Fruit fly (Drosophila melanogaster) whole organism, embryonic: ENCODE data around the gene Sdic4.

ENCODE experiments used
- CG10209 ChIP-seq: fragments of 200-800 bp; sonication (Bioruptor generic); optimal IDR thresholded peaks from 3 replicates; lab custom pipeline; 2017; ENCODE audit warnings: missing biosample characterization, mild to moderate bottlenecking, missing genetic modification characterization, missing genetic modification reagents
- CG10979 ChIP-seq: fragments of 200-800 bp; sonication (Bioruptor generic); optimal IDR thresholded peaks from 2 replicates; lab custom pipeline; 2018; ENCODE audit warnings: missing biosample characterization, mild to moderate bottlenecking, missing genetic modification characterization, moderate library complexity
- CG12071 ChIP-seq: fragments of 200-800 bp; sonication (Bioruptor generic); optimal IDR thresholded peaks from 3 replicates; lab custom pipeline; 2018; ENCODE audit warnings: missing biosample characterization, mild to moderate bottlenecking, missing genetic modification characterization
- CG12659 ChIP-seq: fragments of 200-800 bp; sonication (Bioruptor generic); optimal IDR thresholded peaks from 3 replicates; lab custom pipeline; 2017; ENCODE audit warnings: mild to moderate bottlenecking, missing biosample characterization, missing genetic modification reagents, missing genetic modification characterization
- CG14710 ChIP-seq: fragments of 200-800 bp; sonication (Bioruptor generic); optimal IDR thresholded peaks from 3 replicates; lab custom pipeline; 2019; ENCODE audit warnings: missing biosample characterization, mild to moderate bottlenecking, missing genetic modification characterization, moderate library complexity
- CG2889 ChIP-seq: fragments of 200-800 bp; sonication (Bioruptor generic); IDR thresholded peaks from 3 replicates; pipeline ENCODE4 v1.3.6; 2022; ENCODE audit warnings: missing biosample characterization, missing genetic modification characterization
- CG30403 ChIP-seq: fragments of 200-800 bp; sonication (Bioruptor generic); optimal IDR thresholded peaks from 3 replicates; lab custom pipeline; 2016; ENCODE audit warnings: missing biosample characterization, missing genetic modification characterization
- CG31441 ChIP-seq: fragments of 200-800 bp; sonication (Bioruptor generic); IDR thresholded peaks from 2 replicates; pipeline ENCODE4 v1.3.6; 2022; ENCODE audit warnings: missing biosample characterization, missing genetic modification characterization
- CG34376 ChIP-seq: fragments of 200-800 bp; sonication (Bioruptor generic); optimal IDR thresholded peaks from 2 replicates; lab custom pipeline; 2018; ENCODE audit warnings: missing biosample characterization, mild to moderate bottlenecking, missing genetic modification characterization
- CG6689 ChIP-seq: fragments of 200-800 bp; sonication (Bioruptor generic); IDR thresholded peaks from 2 replicates; pipeline ENCODE4 v1.3.6; 2022; ENCODE audit warnings: missing biosample characterization, missing genetic modification characterization
- CG7963 ChIP-seq: fragments of 200-800 bp; sonication (Bioruptor generic); IDR thresholded peaks from 3 replicates; pipeline ENCODE4 v1.3.6; 2022; ENCODE audit warnings: missing biosample characterization, missing genetic modification characterization; ENCODE audit not compliant: partially characterized antibody
- CG9817 ChIP-seq: fragments of 200-800 bp; sonication (Bioruptor generic); optimal IDR thresholded peaks from 2 replicates; lab custom pipeline; 2018; ENCODE audit warnings: missing biosample characterization, mild to moderate bottlenecking, missing genetic modification characterization, moderate library complexity
- Chrac-16 ChIP-seq: fragments of 200-800 bp; sonication (Bioruptor generic); optimal IDR thresholded peaks from 3 replicates; lab custom pipeline; 2016; ENCODE audit warnings: missing biosample characterization, missing genetic modification characterization
- D19A ChIP-seq: fragments of 200-800 bp; optimal IDR thresholded peaks from 3 replicates; lab custom pipeline; 2019; ENCODE audit warnings: missing biosample characterization, mild to moderate bottlenecking, missing genetic modification characterization, moderate library complexity
- Dll ChIP-seq: fragments of 200-800 bp; sonication (Bioruptor generic); IDR thresholded peaks from 4 replicates; pipeline ENCODE4 v1.3.6; 2022; ENCODE audit warnings: missing biosample characterization, missing genetic modification characterization; ENCODE audit not compliant: partially characterized antibody
- Drgx ChIP-seq: fragments of 200-800 bp; sonication (Bioruptor generic); IDR thresholded peaks from 2 replicates; pipeline ENCODE4 v1.3.6; 2022; ENCODE audit warnings: missing biosample characterization, missing genetic modification characterization
- E2f1 ChIP-seq: fragments of 200-800 bp; sonication (Bioruptor generic); IDR thresholded peaks from 2 replicates; pipeline ENCODE4 v1.3.6; 2022; ENCODE audit warnings: missing biosample characterization, missing genetic modification characterization
- Elba2 ChIP-seq: fragments of 200-800 bp; sonication (Bioruptor generic); optimal IDR thresholded peaks from 3 replicates; lab custom pipeline; 2016; ENCODE audit warnings: missing biosample characterization, missing genetic modification characterization
- Hey ChIP-seq: fragments of 200-800 bp; sonication (Bioruptor generic); optimal IDR thresholded peaks from 3 replicates; lab custom pipeline; 2018; ENCODE audit warnings: missing biosample characterization, mild to moderate bottlenecking, missing genetic modification characterization
- Hr78 ChIP-seq, 2 experiments: fragments of 200-800 bp in 1 of 2; fragments of >200 bp in 1 of 2; sonication (Bioruptor generic) in 1 of 2; optimal IDR thresholded peaks; 2 replicates each; lab custom pipeline; 2017 to 2019; ENCODE audit warnings: missing biosample characterization in 2 of 2, missing genetic modification characterization in 2 of 2, mild to moderate bottlenecking in 1 of 2, moderate library complexity in 1 of 2
- Lhr ChIP-seq: fragments of 200-800 bp; sonication (Bioruptor generic); optimal IDR thresholded peaks from 3 replicates; lab custom pipeline; 2017; ENCODE audit warnings: mild to moderate bottlenecking, missing biosample characterization, missing genetic modification reagents, missing genetic modification characterization
- MESR4 ChIP-seq: fragments of 200-800 bp; sonication (Bioruptor generic); optimal IDR thresholded peaks from 2 replicates; lab custom pipeline; 2018; ENCODE audit warnings: missing biosample characterization, mild to moderate bottlenecking, missing genetic modification characterization, moderate library complexity
- NK7.1 ChIP-seq: fragments of 200-800 bp; sonication (Bioruptor generic); optimal IDR thresholded peaks from 3 replicates; lab custom pipeline; 2016; ENCODE audit warnings: missing biosample characterization, missing genetic modification characterization
- Nf-YB ChIP-seq: fragments of 200-800 bp; sonication (Bioruptor generic); optimal IDR thresholded peaks from 3 replicates; lab custom pipeline; 2019; ENCODE audit warnings: missing biosample characterization, mild to moderate bottlenecking, missing genetic modification characterization, moderate library complexity
- Oli ChIP-seq: fragments of 200-800 bp; sonication (Bioruptor generic); optimal IDR thresholded peaks from 2 replicates; lab custom pipeline; 2018; ENCODE audit warnings: missing biosample characterization, mild to moderate bottlenecking, missing genetic modification characterization, moderate library complexity
- Rfx ChIP-seq: fragments of 200-800 bp; sonication (Bioruptor generic); IDR thresholded peaks from 2 replicates; pipeline ENCODE4 v1.3.6; 2022; ENCODE audit warnings: missing biosample characterization, missing genetic modification characterization
- Rx ChIP-seq: fragments of 200-800 bp; sonication (Bioruptor generic); IDR thresholded peaks from 2 replicates; pipeline ENCODE4 v1.3.6; 2022; ENCODE audit warnings: missing biosample characterization, missing genetic modification characterization
- Sox102F ChIP-seq: fragments of 200-800 bp; sonication (Bioruptor generic); optimal IDR thresholded peaks from 2 replicates; lab custom pipeline; 2018; ENCODE audit warnings: missing biosample characterization, mild to moderate bottlenecking, missing genetic modification characterization, moderate library complexity
- Taf1 ChIP-seq: fragments of 200-800 bp; sonication (Bioruptor generic); IDR thresholded peaks from 2 replicates; pipeline ENCODE4 v1.3.6; 2022; ENCODE audit warnings: missing biosample characterization, missing genetic modification characterization
- aop ChIP-seq: fragments of 200-800 bp; sonication (Bioruptor generic); IDR thresholded peaks from 2 replicates; pipeline ENCODE4 v1.3.6; 2022; ENCODE audit warnings: missing biosample characterization, missing genetic modification characterization
- ase ChIP-seq: fragments of 200-800 bp; sonication (Bioruptor generic); IDR thresholded peaks from 3 replicates; pipeline ENCODE4 v1.3.6; 2022; ENCODE audit warnings: missing biosample characterization, missing genetic modification characterization
- caup ChIP-seq: fragments of 200-800 bp; sonication (Bioruptor generic); optimal IDR thresholded peaks from 3 replicates; lab custom pipeline; 2017; ENCODE audit warnings: missing biosample characterization, mild to moderate bottlenecking, missing genetic modification characterization, moderate library complexity; ENCODE audit not compliant: severe bottlenecking
- crp ChIP-seq, 2 experiments: fragments of 200-800 bp; sonication (Bioruptor generic); optimal IDR thresholded peaks; 2 replicates in 1 of 2; 3 replicates in 1 of 2; lab custom pipeline; 2017; ENCODE audit warnings: missing biosample characterization in 2 of 2, missing genetic modification characterization in 2 of 2, mild to moderate bottlenecking in 1 of 2, moderate library complexity in 1 of 2
- dpn ChIP-seq, 2 experiments: fragments of 200-800 bp; sonication (Bioruptor generic); optimal IDR thresholded peaks; 3 replicates each; lab custom pipeline; 2016; ENCODE audit warnings: missing biosample characterization in 2 of 2, missing genetic modification characterization in 2 of 2
- eyg ChIP-seq: fragments of 200-800 bp; sonication (Bioruptor generic); optimal IDR thresholded peaks from 3 replicates; lab custom pipeline; 2016; ENCODE audit warnings: missing biosample characterization, missing genetic modification characterization
- gfzf ChIP-seq: fragments of 200-800 bp; sonication (Bioruptor generic); optimal IDR thresholded peaks from 2 replicates; lab custom pipeline; 2016; ENCODE audit warnings: missing biosample characterization, mild to moderate bottlenecking, missing genetic modification characterization, moderate library complexity
- her ChIP-seq: fragments of 200-800 bp; sonication (Bioruptor generic); optimal IDR thresholded peaks from 2 replicates; lab custom pipeline; 2016; ENCODE audit warnings: missing biosample characterization, missing genetic modification characterization
- inv ChIP-seq: fragments of 200-800 bp; sonication (Bioruptor generic); IDR thresholded peaks from 2 replicates; pipeline ENCODE4 v1.3.6; 2022; ENCODE audit warnings: missing biosample characterization, missing genetic modification characterization; ENCODE audit not compliant: partially characterized antibody
- jigr1 ChIP-seq: fragments of 200-800 bp; sonication (Bioruptor generic); IDR thresholded peaks from 3 replicates; pipeline ENCODE4 v1.3.6; 2022; ENCODE audit warnings: missing biosample characterization, missing genetic modification characterization
- kni ChIP-seq: fragments of 200-800 bp; sonication (Bioruptor generic); optimal IDR thresholded peaks from 3 replicates; lab custom pipeline; 2017; ENCODE audit warnings: mild to moderate bottlenecking, missing biosample characterization, missing genetic modification reagents, missing genetic modification characterization
- lilli ChIP-seq: fragments of 200-800 bp; sonication (Bioruptor generic); optimal IDR thresholded peaks from 3 replicates; lab custom pipeline; 2016; ENCODE audit warnings: missing biosample characterization, missing genetic modification characterization
- pb ChIP-seq: fragments of 200-800 bp; sonication (Bioruptor generic); optimal IDR thresholded peaks from 3 replicates; lab custom pipeline; 2016; ENCODE audit warnings: missing biosample characterization, missing genetic modification characterization
- psq ChIP-seq: fragments of 200-800 bp; sonication (Bioruptor generic); optimal IDR thresholded peaks from 2 replicates; lab custom pipeline; 2017; ENCODE audit warnings: missing biosample characterization, missing genetic modification characterization
- salm ChIP-seq: fragments of 200-800 bp; sonication (Bioruptor generic); optimal IDR thresholded peaks from 2 replicates; lab custom pipeline; 2018; ENCODE audit warnings: missing biosample characterization, mild to moderate bottlenecking, missing genetic modification characterization
- sens-2 ChIP-seq: fragments of 200-800 bp; sonication (Bioruptor generic); IDR thresholded peaks from 2 replicates; pipeline ENCODE4 v1.3.6; 2022; ENCODE audit warnings: missing biosample characterization, missing genetic modification characterization
- shn ChIP-seq: fragments of 200-800 bp; sonication (Bioruptor generic); optimal IDR thresholded peaks from 3 replicates; lab custom pipeline; 2016; ENCODE audit warnings: missing biosample characterization, missing genetic modification characterization
- slbo ChIP-seq: fragments of 200-800 bp; sonication (Bioruptor generic); IDR thresholded peaks from 2 replicates; pipeline ENCODE4 v1.3.6; 2022; ENCODE audit warnings: missing biosample characterization, missing genetic modification characterization
- slou ChIP-seq: fragments of 200-800 bp; sonication (Bioruptor generic); optimal IDR thresholded peaks from 3 replicates; lab custom pipeline; 2016; ENCODE audit warnings: missing biosample characterization, missing genetic modification characterization

The Sdic4 gene

DNA sequence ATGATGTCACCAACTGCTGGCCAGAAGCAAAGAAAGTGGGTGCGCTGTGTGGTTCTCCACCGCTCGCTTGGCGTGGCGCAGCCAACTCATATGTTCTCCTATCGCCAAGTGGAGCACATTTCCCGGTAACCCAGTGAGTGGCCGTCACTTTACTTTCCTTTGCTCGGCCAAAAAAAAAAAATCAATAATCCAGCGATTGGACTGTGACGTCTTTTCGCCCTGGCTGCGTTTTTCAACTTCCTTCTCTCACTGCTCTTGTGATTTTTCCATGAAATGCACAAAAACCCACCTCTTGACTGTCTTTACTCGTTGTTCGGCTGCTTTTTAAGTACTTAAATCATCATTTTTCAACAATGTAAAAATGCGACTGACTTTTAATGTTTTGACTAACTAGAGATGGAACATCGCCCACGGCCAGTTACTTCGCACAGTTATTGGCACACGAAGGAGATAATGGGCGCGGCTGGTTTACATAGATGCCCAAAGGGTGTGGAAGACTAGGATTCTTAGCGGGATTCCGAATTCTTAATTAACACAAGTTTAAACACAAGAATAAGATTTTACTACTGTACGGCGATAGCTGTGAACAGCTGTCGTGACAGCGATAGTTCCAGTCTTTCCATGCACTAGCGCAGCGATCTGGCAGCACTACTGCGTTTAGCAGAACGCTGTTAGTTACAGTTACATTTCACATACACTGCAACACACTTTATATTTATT is 11.1 kb upstream of the Sdic4 start, which contains the start of gene sw (continued):
- TF ChIP-seq Lhr (GFP tag; lab: Kevin White, UChicago) (peak; percentile 26), psq (GFP tag; lab: Kevin White, UChicago) (peak; percentile 16), slbo (GFP tag; lab: Robert Waterston, UW) (peak; percentile 85), gfzf (GFP tag; lab: Kevin White, UChicago) (no peak), crp (GFP tag; optimal IDR thresholded peaks at IDR 0.05; lab: Kevin White, UChicago) (peak in 1 of 2 experiments; percentile 78), CG12659 (GFP tag; lab: Kevin White, UChicago) (peak; percentile 69), lilli (peak; percentile 63), Chrac-16 (GFP tag; lab: Kevin White, UChicago) (peak; percentile 44), Elba2 (GFP tag; lab: Kevin White, UChicago) (no peak), CG30403 (GFP tag; lab: Kevin White, UChicago) (peak; percentile 52), ase (peak; percentile 46; the same call in 1 of the 3 replicates), NK7.1 (GFP tag; lab: Kevin White, UChicago) (peak; percentile 11), CG12071 (GFP tag; lab: Kevin White, UChicago) (no peak), CG14710 (tag; lab: Kevin White, UChicago) (peak; percentile 69), Oli (tag; lab: Kevin White, UChicago) (peak; percentile 27), sens-2 (GFP tag; lab: Robert Waterston, UW) (0 out of 2 replicates have a peak, but pooled peaks have one; percentile 36), inv (peak; percentile 95), Dll (peak; percentile 95), D19A (tag; lab: Kevin White, UChicago) (peak; percentile 9), Nf-YB (GFP tag; lab: Kevin White, UChicago) (no peak), salm (tag; lab: Kevin White, UChicago) (no peak), CG2889 (GFP tag; lab: Robert Waterston, UW) (peak; percentile 44; the same call in 1 of the 3 replicates), eyg (GFP tag; lab: Kevin White, UChicago) (peak; percentile 38), kni (GFP tag; lab: Kevin White, UChicago) (no peak), caup (peak; percentile 26), her (GFP tag; lab: Kevin White, UChicago) (peak; percentile 50), Hey (tag; lab: Kevin White, UChicago) (no peak), jigr1 (peak; percentile 41; the same call in 1 of the 3 replicates), CG10209 (GFP tag; lab: Kevin White, UChicago) (peak; percentile 28), Hr78 (GFP tag; optimal IDR thresholded peaks at IDR 0.05; lab: Kevin White, UChicago) (no peak), CG10979 (peak; percentile 46), CG9817 (peak; percentile 78), Rx (GFP tag; lab: Robert Waterston, UW) (no peak; the same call in 1 of the 2 replicates), pb (peak; percentile 46), shn (peak; percentile 65), CG31441 (0 out of 2 replicates have a peak, but pooled peaks have one; percentile 50), Taf1 (GFP tag; lab: Robert Waterston, UW) (peak; percentile 42; the same call in 1 of the 2 replicates), CG7963 (GFP tag; lab: Robert Waterston, UW) (peak; percentile 80), slou (GFP tag; lab: Kevin White, UChicago) (peak; percentile 10), Rfx (GFP tag; lab: Robert Waterston, UW) (peak; percentile 88), Sox102F (GFP tag; lab: Kevin White, UChicago) (peak; percentile 41), MESR4 (GFP tag; lab: Kevin White, UChicago) (peak; percentile 73), aop (GFP tag; lab: Robert Waterston, UW) (no peak), Drgx (GFP tag; lab: Robert Waterston, UW) (no peak), CG6689 (GFP tag; lab: Robert Waterston, UW) (peak; percentile 60; the same call in 1 of the 2 replicates), dpn (GFP tag; optimal IDR thresholded peaks at IDR 0.05; lab: Kevin White, UChicago) (peak; percentile 58 to 59), CG34376 (GFP tag; lab: Kevin White, UChicago) (peak; percentile 21), E2f1 (GFP tag; lab: Robert Waterston, UW) (peak; percentile 54)
